Worm (Caenorhabditis elegans) whole organism, mixed stage, embryonic: ENCODE results near the gene vha-19.

Source experiments
- M03D4.4 ChIP-seq: sonication (generic microtip); optimal IDR thresholded peaks from 2 replicates; lab custom pipeline; 2017; ENCODE audit warnings: mild to moderate bottlenecking, missing genetic modification characterization, missing compliant biosample characterization
- bed-3 ChIP-seq: fragments of 200-800 bp; sonication (Bioruptor generic); optimal IDR thresholded peaks from 3 replicates; lab custom pipeline; 2018; ENCODE audit warnings: mild to moderate bottlenecking, missing genetic modification characterization, moderate library complexity, missing compliant biosample characterization
- blmp-1 ChIP-seq: fragments of 150-350 bp; optimal IDR thresholded peaks from 2 replicates; lab custom pipeline; 2014; ENCODE audit warnings: missing biosample characterization, missing genetic modification characterization
- ceh-39 ChIP-seq: fragments of 150-350 bp; optimal IDR thresholded peaks from 2 replicates; lab custom pipeline; 2014; ENCODE audit warnings: missing biosample characterization, missing genetic modification characterization
- ceh-83 ChIP-seq: fragments of 200-800 bp; sonication (Bioruptor generic); optimal IDR thresholded peaks from 2 replicates; lab custom pipeline; 2018; ENCODE audit warnings: mild to moderate bottlenecking, missing genetic modification characterization, missing compliant biosample characterization
- ces-1 ChIP-seq: fragments of 150-350 bp; optimal IDR thresholded peaks from 2 replicates; lab custom pipeline; 2014; ENCODE audit warnings: missing biosample characterization, missing genetic modification reagents, missing genetic modification characterization
- drap-1 ChIP-seq: fragments of 200-800 bp; sonication (Bioruptor generic); optimal IDR thresholded peaks from 3 replicates; lab custom pipeline; 2018; ENCODE audit warnings: mild to moderate bottlenecking, missing genetic modification characterization, missing compliant biosample characterization
- elt-1 ChIP-seq: sonication (generic microtip); optimal IDR thresholded peaks from 2 replicates; lab custom pipeline; 2017; ENCODE audit warnings: missing genetic modification characterization, mild to moderate bottlenecking, missing compliant biosample characterization, antibody characterized with exemption, moderate library complexity, borderline replicate concordance; ENCODE audit not compliant: insufficient read depth
- ham-2 ChIP-seq: fragments of 200-800 bp; sonication (Bioruptor generic); optimal IDR thresholded peaks from 2 replicates; lab custom pipeline; 2018; ENCODE audit warnings: mild to moderate bottlenecking, missing genetic modification characterization, missing compliant biosample characterization
- hlh-1 ChIP-seq: fragments of 150-350 bp; optimal IDR thresholded peaks from 2 replicates; lab custom pipeline; 2014; ENCODE audit warnings: missing biosample characterization, missing genetic modification reagents, missing genetic modification characterization
- lin-13 ChIP-seq: fragments of 150-350 bp; optimal IDR thresholded peaks from 2 replicates; lab custom pipeline; 2014; ENCODE audit warnings: missing biosample characterization, missing genetic modification characterization
- lin-32 ChIP-seq: fragments of 200-800 bp; sonication (Bioruptor generic); optimal IDR thresholded peaks from 2 replicates; lab custom pipeline; 2018; ENCODE audit warnings: mild to moderate bottlenecking, missing genetic modification characterization, missing compliant biosample characterization
- lsy-2 ChIP-seq: fragments of 150-350 bp; optimal IDR thresholded peaks from 2 replicates; lab custom pipeline; 2014; ENCODE audit warnings: missing biosample characterization, missing genetic modification characterization
- mab-5 ChIP-seq: fragments of 150-350 bp; optimal IDR thresholded peaks from 2 replicates; lab custom pipeline; 2014; ENCODE audit warnings: missing biosample characterization, missing genetic modification characterization
- mep-1 ChIP-seq: fragments of 150-350 bp; optimal IDR thresholded peaks from 2 replicates; lab custom pipeline; 2017; ENCODE audit warnings: missing biosample characterization, missing genetic modification reagents, missing genetic modification characterization, inconsistent platforms
- mls-2 ChIP-seq: sonication (generic microtip); optimal IDR thresholded peaks from 2 replicates; lab custom pipeline; 2016; ENCODE audit warnings: mild to moderate bottlenecking, missing genetic modification characterization, moderate library complexity, missing compliant biosample characterization
- nhr-12 ChIP-seq: fragments of 150-350 bp; optimal IDR thresholded peaks from 2 replicates; lab custom pipeline; 2014; ENCODE audit warnings: missing biosample characterization, missing genetic modification characterization
- nhr-2 ChIP-seq: fragments of 150-350 bp; optimal IDR thresholded peaks from 2 replicates; lab custom pipeline; 2014; ENCODE audit warnings: missing biosample characterization, missing genetic modification characterization
- nhr-28 ChIP-seq: fragments of 150-350 bp; optimal IDR thresholded peaks from 2 replicates; lab custom pipeline; 2014; ENCODE audit warnings: missing biosample characterization, missing genetic modification characterization
- nhr-76 ChIP-seq: sonication (generic microtip); optimal IDR thresholded peaks from 2 replicates; lab custom pipeline; 2017; ENCODE audit warnings: missing biosample characterization, missing genetic modification characterization
- pha-4 ChIP-seq: fragments of 150-350 bp; optimal IDR thresholded peaks from 2 replicates; lab custom pipeline; 2018; ENCODE audit warnings: missing biosample characterization, missing genetic modification reagents, missing genetic modification characterization
- snpc-4 ChIP-seq: fragments of 150-350 bp; optimal IDR thresholded peaks from 2 replicates; lab custom pipeline; 2014; ENCODE audit warnings: missing biosample characterization, missing genetic modification characterization
- sptf-1 ChIP-seq: sonication (generic microtip); optimal IDR thresholded peaks from 2 replicates; lab custom pipeline; 2017; ENCODE audit warnings: mild to moderate bottlenecking, missing genetic modification characterization, moderate library complexity, missing compliant biosample characterization
- tbx-8 ChIP-seq: fragments of 200-800 bp; sonication (Bioruptor generic); optimal IDR thresholded peaks from 2 replicates; lab custom pipeline; 2018; ENCODE audit warnings: mild to moderate bottlenecking, missing genetic modification characterization, moderate library complexity, missing compliant biosample characterization
- unc-120 ChIP-seq: sonication (generic microtip); optimal IDR thresholded peaks from 2 replicates; lab custom pipeline; 2017; ENCODE audit warnings: missing genetic modification characterization, missing compliant biosample characterization; ENCODE audit not compliant: poor library complexity, severe bottlenecking
- unc-62 ChIP-seq: fragments of 150-350 bp; optimal IDR thresholded peaks from 2 replicates; lab custom pipeline; 2014; ENCODE audit warnings: missing biosample characterization, missing genetic modification reagents, missing genetic modification characterization

Gene vha-19

ce11 chrIV:3395581-3395980, 26.6 kb downstream of the vha-19 start, which contains the start of gene C04C3.14:
Gene C04C3.14, plus strand, starts transcription at chrIV:3395881.
- TF ChIP-seq elt-1 (tag; lab: Kevin White, UChicago) = no peak
- no peak for TF ChIP-seq ceh-39 (tag; lab: Kevin White, UChicago)
- TF ChIP-seq unc-120 = no peak
- TF ChIP-seq hlh-1 (tag; lab: Kevin White, UChicago) = no peak
- TF ChIP-seq, all 35 proteins: peak for 0

DNA sequence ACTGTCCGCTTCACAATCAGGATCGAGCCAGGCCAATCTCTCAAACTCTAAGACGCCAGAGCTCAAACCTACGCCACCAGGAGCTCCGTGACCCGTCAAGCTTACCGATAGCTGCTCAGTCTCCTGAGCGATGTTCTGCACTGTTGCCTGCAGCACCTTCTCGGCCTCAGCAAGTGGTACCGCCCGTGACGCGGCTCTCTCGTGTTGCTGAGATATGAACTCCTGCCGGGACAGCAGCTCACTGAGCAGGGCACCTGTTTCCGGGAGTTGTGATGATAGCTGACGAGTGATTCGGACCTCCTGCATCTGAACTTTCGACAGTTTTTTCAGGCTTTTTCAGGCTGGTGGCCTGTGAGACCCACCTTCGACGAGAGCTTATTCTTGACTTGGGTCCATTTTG, 29.1 kb downstream of the vha-19 start:
- TF ChIP-seq lin-13 (tag; lab: Kevin White, UChicago) = no peak
- no peak for TF ChIP-seq ces-1 (GFP tag; lab: Kevin White, UChicago)
- TF ChIP-seq sptf-1 = no peak
- no peak for TF ChIP-seq mep-1
- TF ChIP-seq ceh-83 (GFP tag; lab: Kevin White, UChicago) = no peak
- TF ChIP-seq unc-120 = no peak
- TF ChIP-seq nhr-76 (tag; lab: Kevin White, UChicago) = no peak

- TF ChIP-seq nhr-12 (no peak), lsy-2 (tag; lab: Kevin White, UChicago) (peak; percentile 93), M03D4.4 (peak; percentile 35), snpc-4 (tag; lab: Kevin White, UChicago) (no peak), sptf-1 (peak; percentile 49), drap-1 (peak; percentile 36), ham-2 (GFP tag; lab: Kevin White, UChicago) (peak; percentile 33), lin-13 (tag; lab: Kevin White, UChicago) (peak; percentile 21), pha-4 (tag; lab: Kevin White, UChicago) (no peak), mep-1 (peak; percentile 41)
Observed at ce11 chrIV:3399015-3399722, 30.2 kb downstream of the vha-19 start, which contains the start of the genes dyf-3 and pdhb-1. Gene dyf-3, minus strand, starts transcription at chrIV:3399231. Gene pdhb-1, plus strand, starts transcription at chrIV:3399672.

DNA sequence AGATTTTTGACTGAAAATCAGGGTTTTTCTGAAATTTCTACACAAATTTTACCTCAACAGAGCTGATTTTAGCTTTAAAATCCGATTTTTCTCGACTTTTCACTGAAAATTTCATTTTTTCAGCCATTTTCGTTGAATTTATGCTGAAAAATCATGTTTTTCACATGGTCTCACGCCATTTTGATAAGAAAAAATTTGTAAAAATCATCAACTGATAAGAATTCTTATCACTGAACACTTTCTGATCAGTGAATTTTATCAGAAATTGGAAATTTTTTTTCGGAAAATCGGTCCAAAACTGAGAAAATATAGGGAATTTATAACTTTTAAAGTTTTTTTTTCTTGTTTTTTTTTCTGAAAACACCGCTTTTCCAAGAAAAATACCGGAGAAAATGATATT, 31.9 kb downstream of the vha-19 start:
- no peak for TF ChIP-seq ham-2 (GFP tag; lab: Kevin White, UChicago)
- TF ChIP-seq lin-13 (tag; lab: Kevin White, UChicago) = no peak
- no peak for TF ChIP-seq unc-62 (GFP tag; lab: Kevin White, UChicago)
- no peak for TF ChIP-seq ceh-39 (tag; lab: Kevin White, UChicago)

- TF ChIP-seq nhr-2 (no peak), tbx-8 (no peak), mep-1 (no peak)
Observed at ce11 chrIV:3415383-3415782, 46.4 kb downstream of the vha-19 start, which contains the start of gene lgc-9. Gene lgc-9, plus strand, starts transcription at chrIV:3415683.

DNA sequence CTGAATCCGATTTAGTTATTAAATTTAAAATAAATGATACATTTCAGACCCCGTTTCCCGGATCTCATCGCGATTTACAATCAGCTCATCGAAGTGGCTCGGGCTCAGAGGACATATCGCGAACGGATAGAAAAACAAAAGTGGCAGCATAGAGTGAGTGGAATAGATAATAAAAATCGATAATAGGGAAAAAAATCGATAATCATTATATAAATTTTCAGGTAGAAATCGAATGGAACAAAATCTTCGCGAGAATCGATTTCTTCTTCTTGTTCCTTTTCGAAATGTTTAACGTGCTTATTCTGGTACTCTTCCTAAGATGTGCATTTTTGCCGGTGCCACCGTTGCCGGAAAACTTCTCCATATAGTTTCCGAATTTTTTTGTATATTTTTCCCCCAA, 49.7 kb downstream of the vha-19 start:
- TF ChIP-seq sptf-1 = no peak
- TF ChIP-seq pha-4 (tag; lab: Kevin White, UChicago) = no peak
- no peak for TF ChIP-seq nhr-12
- TF ChIP-seq ces-1 (GFP tag; lab: Kevin White, UChicago) = no peak
- TF ChIP-seq bed-3 (GFP tag; lab: Kevin White, UChicago) = no peak
- no peak for TF ChIP-seq lin-13 (tag; lab: Kevin White, UChicago)
- no peak for TF ChIP-seq snpc-4 (tag; lab: Kevin White, UChicago)
- no peak for TF ChIP-seq mab-5 (tag; lab: Kevin White, UChicago)

ce11 chrIV:3422516-3422915, 53.5 kb downstream of the vha-19 start, which contains the start of gene C04C3.6:
Gene C04C3.6, minus strand, starts transcription at chrIV:3422616.
- no peak for TF ChIP-seq ces-1 (GFP tag; lab: Kevin White, UChicago)
- no peak for TF ChIP-seq blmp-1
- TF ChIP-seq ceh-39 (tag; lab: Kevin White, UChicago) = no peak
- TF ChIP-seq sptf-1 = no peak
- no peak for TF ChIP-seq lin-13 (tag; lab: Kevin White, UChicago)
- TF ChIP-seq lin-32 = no peak
- TF ChIP-seq mls-2 (tag; lab: Kevin White, UChicago) = no peak
- no peak for TF ChIP-seq unc-62 (GFP tag; lab: Kevin White, UChicago)
- TF ChIP-seq hlh-1 (tag; lab: Kevin White, UChicago) = no peak
- no peak for TF ChIP-seq nhr-12
- TF ChIP-seq nhr-28 = no peak
- TF ChIP-seq, all 35 proteins: peak for 0
